Worm (Caenorhabditis elegans): ENCODE results near the gene C14B4.2.

ce11 chrV:19355219-19355618 lies 7.2 kb downstream of the C14B4.2 start:
- TF ChIP-seq T22C8.4 (GFP tag; IDR thresholded peaks at IDR 0.05), result no peak
- TF ChIP-seq ref-1 (GFP tag; conservative IDR thresholded peaks at IDR 0.05), result no peak
- TF ChIP-seq cog-1 (tag; optimal IDR thresholded peaks at IDR 0.05), result no peak
- TF ChIP-seq flt-1 (GFP tag; IDR thresholded peaks at IDR 0.05), result no peak
- TF ChIP-seq klf-2 (GFP tag; conservative IDR thresholded peaks at IDR 0.05), result no peak
- TF ChIP-seq med-1 (GFP tag; optimal IDR thresholded peaks at IDR 0.05; ENCODE audit: insufficient read depth), result no peak
- TF ChIP-seq tab-1 (GFP tag; IDR thresholded peaks at IDR 0.05), result no peak
- no peak for TF ChIP-seq ztf-23 (GFP tag; IDR thresholded peaks at IDR 0.05)

All from whole organism, midembryonic.